Fruit fly (Drosophila melanogaster) Kc167 (cell line): ENCODE data around the gene CG32320.

Source experiments
- h ChIP-seq: fragments of >200 bp; optimal IDR thresholded peaks from 3 replicates; lab custom pipeline; 2018; ENCODE audit warnings: missing external identifiers
- psq ChIP-seq: fragments of >200 bp; optimal IDR thresholded peaks from 2 replicates; lab custom pipeline; 2017; ENCODE audit warnings: missing external identifiers

DNA sequence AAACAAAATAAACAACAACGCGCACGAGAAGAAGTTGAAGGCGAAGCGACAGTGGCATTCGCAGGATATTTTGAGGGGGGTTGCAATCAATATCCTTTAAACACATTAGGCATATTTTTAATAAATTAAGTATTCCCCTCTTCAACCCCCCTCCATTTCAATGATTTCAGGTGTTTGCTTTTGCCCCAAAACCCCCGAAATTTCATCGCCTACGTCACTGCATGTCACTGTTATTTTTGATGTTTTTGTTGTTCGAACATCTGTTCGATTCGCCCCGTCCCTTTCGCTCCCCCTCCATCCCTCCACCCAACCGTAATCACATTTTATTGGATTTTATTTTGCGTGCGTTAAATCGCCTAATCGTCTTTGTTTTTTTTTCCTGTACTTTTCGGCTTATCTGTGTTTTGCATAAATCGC, 30.2 kb upstream of the CG32320 start:
- TF ChIP-seq h = no peak
- no peak for TF ChIP-seq psq
